Worm (Caenorhabditis elegans): Measurements from ENCODE around the gene Y50E8A.1.

Gene Y50E8A.1

DNA sequence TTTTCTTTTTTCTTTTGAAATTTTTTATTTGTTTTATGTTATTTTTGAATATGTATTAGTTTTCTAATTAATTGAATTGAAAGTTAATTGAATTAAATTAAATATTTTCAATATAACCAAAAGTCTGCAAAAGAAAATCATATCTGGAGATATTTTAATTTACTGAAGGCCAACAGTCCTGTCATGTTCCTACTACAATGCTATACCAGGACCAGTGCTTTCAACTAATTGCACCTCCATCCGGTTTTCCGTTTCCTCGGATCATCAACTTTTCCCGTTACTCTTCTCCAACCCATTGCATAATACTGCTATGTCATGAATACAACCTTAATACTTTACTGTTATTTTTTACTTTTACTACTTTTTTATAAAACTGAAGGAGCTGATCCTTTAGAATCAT, 14.4 kb upstream of the Y50E8A.1 start, which contains the start of gene R08A2.5:
Gene R08A2.5 (plus strand): TSS at position 301 of the 400 bp plus-strand sequence.
- no peak for TF ChIP-seq nhr-23 (tag; optimal IDR thresholded peaks at IDR 0.05)
- TF ChIP-seq nhr-10 (tag; optimal IDR thresholded peaks at IDR 0.05), result no peak
- TF ChIP-seq mbf-1 (tag; optimal IDR thresholded peaks at IDR 0.05), result no peak
- TF ChIP-seq unc-39 (tag; optimal IDR thresholded peaks at IDR 0.05), result no peak
- TF ChIP-seq aly-2 (tag; optimal IDR thresholded peaks at IDR 0.05), result no peak
- TF ChIP-seq blmp-1 (tag; optimal IDR thresholded peaks at IDR 0.05; ENCODE audit: insufficient read depth), result no peak
- no peak for TF ChIP-seq elt-3 (tag; optimal IDR thresholded peaks at IDR 0.05)
- TF ChIP-seq fos-1 (tag; optimal IDR thresholded peaks at IDR 0.05), result no peak
- TF ChIP-seq nhr-12 (tag; optimal IDR thresholded peaks at IDR 0.05), result no peak
- no peak for TF ChIP-seq mdl-1 (tag; optimal IDR thresholded peaks at IDR 0.05)
- TF ChIP-seq ama-1 (optimal IDR thresholded peaks at IDR 0.05), result no peak
- TF ChIP-seq unc-62 (GFP tag; optimal IDR thresholded peaks at IDR 0.05), result no peak
- TF ChIP-seq mab-5 (tag; optimal IDR thresholded peaks at IDR 0.05), result no peak
- TF ChIP-seq sem-4 (tag; optimal IDR thresholded peaks at IDR 0.05), result no peak
- no peak for TF ChIP-seq unc-55 (GFP tag; optimal IDR thresholded peaks at IDR 0.05)
- no peak for TF ChIP-seq R02D3.7 (tag; optimal IDR thresholded peaks at IDR 0.05)
- no peak for TF ChIP-seq lin-13 (GFP tag; optimal IDR thresholded peaks at IDR 0.05)
- no peak for TF ChIP-seq snpc-4 (tag; optimal IDR thresholded peaks at IDR 0.05)
- TF ChIP-seq crh-2 (tag; optimal IDR thresholded peaks at IDR 0.05), result no peak

- TF ChIP-seq zag-1 (tag; optimal IDR thresholded peaks at IDR 0.05) (no peak), lin-39 (tag; optimal IDR thresholded peaks at IDR 0.05) (no peak), ceh-82 (tag; optimal IDR thresholded peaks at IDR 0.05) (no peak), nhr-23 (tag; optimal IDR thresholded peaks at IDR 0.05) (no peak), elt-1 (tag; optimal IDR thresholded peaks at IDR 0.05) (no peak), nhr-237 (tag; optimal IDR thresholded peaks at IDR 0.05) (no peak), ceh-16 (tag; optimal IDR thresholded peaks at IDR 0.05) (no peak), nhr-11 (tag; optimal IDR thresholded peaks at IDR 0.05) (no peak), nhr-25 (tag; optimal IDR thresholded peaks at IDR 0.05) (no peak), alr-1 (tag; optimal IDR thresholded peaks at IDR 0.05) (no peak), unc-62 (GFP tag; optimal IDR thresholded peaks at IDR 0.05) (no peak)
These were observed 11.1 kb upstream of the Y50E8A.1 start, which contains the start of gene R08A2.2 for ce11 chrV:14715608-14716007. R08A2.2 (minus strand) TSS chrV:14715708.

DNA sequence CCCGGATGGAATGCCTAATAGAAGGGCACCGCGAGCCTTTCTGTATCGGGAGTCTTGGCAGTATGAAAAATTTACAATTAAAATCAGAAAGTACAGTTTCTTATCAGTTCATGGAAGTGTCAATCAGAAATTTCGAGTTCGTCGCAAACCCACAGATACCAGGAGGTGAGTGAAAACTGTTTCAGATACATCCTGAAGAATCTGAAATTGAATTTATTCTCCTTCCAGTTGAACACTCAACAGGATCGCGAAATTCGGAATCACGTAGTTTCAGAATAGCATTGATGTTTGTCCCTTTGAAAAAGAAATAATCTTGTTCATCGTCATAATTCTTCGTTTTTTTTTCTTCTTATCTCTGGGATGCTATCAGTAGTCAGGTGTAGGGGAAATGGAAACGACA, 10.6 kb upstream of the Y50E8A.1 start, which contains the start of gene fbxa-147:
Gene fbxa-147 (plus strand): TSS at position 386 of the 400 bp plus-strand sequence.
- no peak for TF ChIP-seq blmp-1 (tag; optimal IDR thresholded peaks at IDR 0.05; ENCODE audit: insufficient read depth)
- TF ChIP-seq nhr-21 (tag; optimal IDR thresholded peaks at IDR 0.05), result no peak
- no peak for TF ChIP-seq fos-1 (tag; optimal IDR thresholded peaks at IDR 0.05)
- no peak for TF ChIP-seq lsy-2 (tag; optimal IDR thresholded peaks at IDR 0.05)
- no peak for TF ChIP-seq ama-1 (optimal IDR thresholded peaks at IDR 0.05)
- no peak for TF ChIP-seq nhr-10 (tag; optimal IDR thresholded peaks at IDR 0.05)
- TF ChIP-seq lin-11 (tag; optimal IDR thresholded peaks at IDR 0.05), result no peak
- TF ChIP-seq R02D3.7 (tag; optimal IDR thresholded peaks at IDR 0.05), result no peak
- TF ChIP-seq mdl-1 (tag; optimal IDR thresholded peaks at IDR 0.05), result no peak
- TF ChIP-seq unc-62 (GFP tag; optimal IDR thresholded peaks at IDR 0.05), result no peak
- no peak for TF ChIP-seq nhr-25 (tag; optimal IDR thresholded peaks at IDR 0.05)
- no peak for TF ChIP-seq ztf-1 (GFP tag; conservative IDR thresholded peaks at IDR 0.05)
- no peak for TF ChIP-seq ZK546.5 (tag; optimal IDR thresholded peaks at IDR 0.05)
- no peak for TF ChIP-seq egl-27 (tag; optimal IDR thresholded peaks at IDR 0.05)
- no peak for TF ChIP-seq ztf-11 (tag; optimal IDR thresholded peaks at IDR 0.05)
- no peak for TF ChIP-seq unc-55 (GFP tag; optimal IDR thresholded peaks at IDR 0.05)

DNA sequence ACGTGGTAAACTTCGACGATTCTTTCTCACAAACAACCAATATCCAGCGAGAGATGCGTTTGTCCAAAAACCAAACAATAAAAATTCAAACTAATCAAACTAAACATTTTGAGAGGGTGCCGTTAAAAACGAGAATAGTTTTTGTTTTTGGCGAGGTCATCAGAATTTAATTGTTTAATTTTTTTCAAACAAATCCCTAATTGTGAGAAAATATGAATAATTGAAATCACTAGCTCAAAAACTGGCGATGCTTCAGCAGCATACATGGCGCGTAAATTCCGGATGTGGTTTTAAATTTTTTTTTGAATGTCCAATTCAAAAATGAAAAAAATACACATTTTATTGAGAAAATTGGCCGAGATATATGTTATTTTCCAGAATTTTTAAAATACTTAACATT, 7.2 kb upstream of the Y50E8A.1 start, which contains the start of gene R08A2.1:
Gene R08A2.1 (minus strand): TSS at position 101 of the 400 bp plus-strand sequence.
- TF ChIP-seq elt-3 (tag; optimal IDR thresholded peaks at IDR 0.05) (no peak), unc-55 (GFP tag; optimal IDR thresholded peaks at IDR 0.05) (no peak), mab-5 (tag; optimal IDR thresholded peaks at IDR 0.05) (no peak), C34F6.9 (tag; optimal IDR thresholded peaks at IDR 0.05) (no peak), nhr-21 (tag; optimal IDR thresholded peaks at IDR 0.05) (no peak), nhr-77 (tag; optimal IDR thresholded peaks at IDR 0.05) (no peak), egl-27 (tag; optimal IDR thresholded peaks at IDR 0.05) (no peak), nhr-23 (tag; optimal IDR thresholded peaks at IDR 0.05) (no peak), elt-1 (tag; optimal IDR thresholded peaks at IDR 0.05) (no peak)

All from whole organism, L2 larva.